Worm (Caenorhabditis elegans) whole organism, midembryonic: ENCODE results near the gene ZK809.9.

Experiments
- T22C8.4 ChIP-seq: fragments of 200-800 bp; sonication (Bioruptor generic); IDR thresholded peaks from 2 replicates; pipeline ENCODE4 v1.3.6; 2022; ENCODE audit warnings: missing genetic modification characterization, missing compliant biosample characterization
- cog-1 ChIP-seq: sonication (generic microtip); optimal IDR thresholded peaks from 2 replicates; lab custom pipeline; 2016; ENCODE audit warnings: missing genetic modification characterization, missing compliant biosample characterization
- med-1 ChIP-seq: sonication (generic microtip); optimal IDR thresholded peaks from 2 replicates; lab custom pipeline; 2017; ENCODE audit warnings: missing genetic modification characterization, mild to moderate bottlenecking, missing compliant biosample characterization, antibody characterized with exemption, missing genetic modification reagents; ENCODE audit not compliant: insufficient read depth
- ref-1 ChIP-seq: fragments of 200-800 bp; sonication (Bioruptor generic); conservative IDR thresholded peaks from 2 replicates; pipeline ENCODE4 v1.3.6; 2022; ENCODE audit warnings: missing genetic modification reagents, missing genetic modification characterization, missing compliant biosample characterization

DNA sequence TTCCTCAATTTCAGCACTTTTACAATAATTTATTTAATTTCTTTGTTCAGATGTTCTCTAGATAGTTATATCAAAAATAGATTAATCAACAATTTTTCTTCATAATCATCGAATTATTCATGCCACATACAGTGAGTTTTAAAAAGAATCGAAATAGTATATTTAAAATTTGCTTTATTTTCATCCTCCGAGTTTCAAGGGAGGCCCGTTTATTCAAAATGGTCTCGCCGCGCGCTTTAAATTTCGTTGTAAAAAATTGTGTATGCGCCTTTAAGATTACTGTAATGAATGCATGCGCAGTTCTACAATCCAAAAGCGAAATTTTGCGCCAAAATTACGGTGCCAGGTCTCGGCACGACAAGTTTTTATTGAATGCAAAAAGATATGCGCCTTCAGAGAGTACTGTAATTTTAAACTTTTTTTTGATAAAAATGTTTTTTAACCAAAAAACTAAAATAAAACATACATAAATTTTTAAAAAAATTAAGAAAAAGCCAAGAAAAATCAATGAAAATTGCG, 5.3 kb upstream of the ZK809.9 start, which contains the start of gene ZK792.1:
- TF ChIP-seq T22C8.4 (GFP tag; lab: Robert Waterston, UW) (no peak), ref-1 (GFP tag; lab: Robert Waterston, UW) (no peak), med-1 (GFP tag; lab: Kevin White, UChicago) (no peak), cog-1 (no peak)
